Worm (Caenorhabditis elegans) whole organism, late embryonic: ENCODE results near the gene B0280.2.

ENCODE experiments used
- C08G9.2 ChIP-seq: sonication (generic microtip); optimal IDR thresholded peaks from 2 replicates; lab custom pipeline; 2016; ENCODE audit warnings: mild to moderate bottlenecking, missing genetic modification characterization, moderate library complexity, missing compliant biosample characterization
- F13H6.1 ChIP-seq: sonication (generic microtip); optimal IDR thresholded peaks from 2 replicates; lab custom pipeline; 2016; ENCODE audit warnings: missing genetic modification characterization, missing compliant biosample characterization
- ceh-24 ChIP-seq: sonication (generic microtip); optimal IDR thresholded peaks from 2 replicates; lab custom pipeline; 2016; ENCODE audit warnings: mild to moderate bottlenecking, missing genetic modification characterization, missing compliant biosample characterization
- fkh-10 ChIP-seq: fragments of 150-350 bp; optimal IDR thresholded peaks from 2 replicates; lab custom pipeline; 2014; ENCODE audit warnings: missing biosample characterization, missing genetic modification reagents, missing genetic modification characterization
- hlh-13 ChIP-seq: fragments of 200-800 bp; sonication (Bioruptor generic); optimal IDR thresholded peaks from 2 replicates; lab custom pipeline; 2018; ENCODE audit warnings: mild to moderate bottlenecking, missing genetic modification characterization, missing compliant biosample characterization
- hlh-15 ChIP-seq: sonication (generic microtip); optimal IDR thresholded peaks from 2 replicates; lab custom pipeline; 2016; ENCODE audit warnings: missing genetic modification characterization, missing compliant biosample characterization
- pag-3 ChIP-seq: sonication (generic microtip); optimal IDR thresholded peaks from 2 replicates; lab custom pipeline; 2016; ENCODE audit warnings: missing compliant biosample characterization, missing genetic modification characterization, borderline replicate concordance
- pat-9 ChIP-seq: fragments of 200-800 bp; sonication (Bioruptor generic); optimal IDR thresholded peaks from 2 replicates; lab custom pipeline; 2018; ENCODE audit warnings: mild to moderate bottlenecking, missing genetic modification characterization, moderate library complexity, missing compliant biosample characterization
- pha-4 ChIP-seq: fragments of 150-350 bp; optimal IDR thresholded peaks from 2 replicates; lab custom pipeline; 2018; ENCODE audit warnings: missing biosample characterization, missing genetic modification reagents, missing genetic modification characterization
- rnt-1 ChIP-seq: sonication (generic microtip); optimal IDR thresholded peaks from 2 replicates; lab custom pipeline; 2016; ENCODE audit warnings: missing genetic modification characterization, missing compliant biosample characterization
- tbx-7 ChIP-seq: sonication (generic microtip); optimal IDR thresholded peaks from 2 replicates; lab custom pipeline; 2016; ENCODE audit warnings: missing genotype, missing genetic modification characterization, missing compliant biosample characterization
- unc-42 ChIP-seq: sonication (generic microtip); optimal IDR thresholded peaks from 2 replicates; lab custom pipeline; 2016; ENCODE audit warnings: missing genotype, missing genetic modification characterization, missing compliant biosample characterization

- TF ChIP-seq pha-4: no peak
- TF ChIP-seq hlh-15 (tag; lab: Kevin White, UChicago): no peak
- no peak for TF ChIP-seq tbx-7 (tag; lab: Kevin White, UChicago)
- TF ChIP-seq rnt-1 (tag; lab: Kevin White, UChicago): peak; percentile 14
- TF ChIP-seq C08G9.2 (tag; lab: Kevin White, UChicago): no peak
- no peak for TF ChIP-seq pag-3 (tag; lab: Kevin White, UChicago)
- no peak for TF ChIP-seq fkh-10
- TF ChIP-seq ceh-24 (tag; lab: Kevin White, UChicago): no peak
- TF ChIP-seq hlh-13 (GFP tag; lab: Kevin White, UChicago): no peak
- no peak for TF ChIP-seq F13H6.1 (tag; lab: Kevin White, UChicago)
- TF ChIP-seq unc-42 (tag; lab: Kevin White, UChicago): peak; percentile 66
- no peak for TF ChIP-seq pat-9 (tag; lab: Kevin White, UChicago)
These were observed 29.3 kb downstream of the B0280.2 start, which contains the start of gene ogt-1 for ce11 chrIII:7153747-7154238.
